Fruit fly (Drosophila melanogaster) whole organism, embryonic: Measurements from ENCODE around the gene chic.

ENCODE experiments used
- Atf3 ChIP-seq: fragments of 200-800 bp; sonication (Bioruptor generic); optimal IDR thresholded peaks from 3 replicates; lab custom pipeline; 2016; ENCODE audit warnings: missing biosample characterization, missing genetic modification characterization
- Atf6 ChIP-seq: fragments of 200-800 bp; sonication (Bioruptor generic); IDR thresholded peaks from 2 replicates; pipeline ENCODE4 v1.3.6; 2022; ENCODE audit warnings: missing biosample characterization, missing genetic modification characterization
- Awh ChIP-seq: fragments of 200-800 bp; sonication (Bioruptor generic); IDR thresholded peaks from 2 replicates; pipeline ENCODE4, ENCODE4 v1.3.6; 2022; ENCODE audit warnings: missing biosample characterization, missing genetic modification characterization
- CG10147 ChIP-seq: fragments of 200-800 bp; sonication (Bioruptor generic); optimal IDR thresholded peaks from 2 replicates; lab custom pipeline; 2019; ENCODE audit warnings: missing biosample characterization, mild to moderate bottlenecking, missing genetic modification characterization, moderate library complexity
- CG10267 ChIP-seq: fragments of 200-800 bp; sonication (Bioruptor generic); optimal IDR thresholded peaks from 2 replicates; lab custom pipeline; 2018; ENCODE audit warnings: missing biosample characterization, mild to moderate bottlenecking, missing genetic modification characterization, moderate library complexity
- CG15011 ChIP-seq: fragments of 200-800 bp; sonication (Bioruptor generic); optimal IDR thresholded peaks from 3 replicates; lab custom pipeline; 2018; ENCODE audit warnings: missing biosample characterization, mild to moderate bottlenecking, missing genetic modification characterization
- CG1529 ChIP-seq: fragments of 200-800 bp; sonication (Bioruptor generic); optimal IDR thresholded peaks from 3 replicates; lab custom pipeline; 2018; ENCODE audit warnings: missing biosample characterization, missing genetic modification characterization
- CG2712 ChIP-seq: fragments of 200-800 bp; optimal IDR thresholded peaks from 3 replicates; lab custom pipeline; 2019; ENCODE audit warnings: missing biosample characterization, mild to moderate bottlenecking, missing genetic modification characterization, moderate library complexity
- CG30020 ChIP-seq: fragments of 200-800 bp; optimal IDR thresholded peaks from 2 replicates; lab custom pipeline; 2019; ENCODE audit warnings: missing biosample characterization, mild to moderate bottlenecking, missing genetic modification characterization, moderate library complexity
- CG4404 ChIP-seq: fragments of 200-800 bp; sonication (Bioruptor generic); IDR thresholded peaks from 2 replicates; pipeline ENCODE4 v1.3.6; 2022; ENCODE audit warnings: missing biosample characterization, missing genetic modification characterization
- CG5953 ChIP-seq: fragments of 200-800 bp; sonication (Bioruptor generic); IDR thresholded peaks from 2 replicates; pipeline ENCODE4 v1.3.6; 2022; ENCODE audit warnings: missing biosample characterization, missing genetic modification characterization
- CG6813 ChIP-seq: fragments of 200-800 bp; sonication (Bioruptor generic); optimal IDR thresholded peaks from 2 replicates; lab custom pipeline; 2017; ENCODE audit warnings: missing biosample characterization, missing genetic modification characterization, mild to moderate bottlenecking, moderate library complexity, missing genetic modification reagents
- CG7556 ChIP-seq: fragments of 200-800 bp; sonication (Bioruptor generic); optimal IDR thresholded peaks from 2 replicates; lab custom pipeline; 2017; ENCODE audit warnings: missing biosample characterization, mild to moderate bottlenecking, missing genetic modification characterization
- CG8290 ChIP-seq, 3 experiments: fragments of 200-800 bp; sonication (Bioruptor generic); optimal IDR thresholded peaks; 2 replicates each; lab custom pipeline; 2016 to 2019; ENCODE audit warnings: missing biosample characterization in 3 of 3, missing genetic modification characterization in 3 of 3, mild to moderate bottlenecking in 2 of 3, moderate library complexity in 1 of 3
- CG8478 ChIP-seq: fragments of >200 bp; optimal IDR thresholded peaks from 2 replicates; lab custom pipeline; 2018
- CG8765 ChIP-seq: fragments of 200-800 bp; sonication (Bioruptor generic); IDR thresholded peaks from 2 replicates; pipeline ENCODE4 v1.3.6; 2022; ENCODE audit warnings: missing biosample characterization, missing genetic modification characterization
- CG8944 ChIP-seq: fragments of 200-800 bp; sonication (Bioruptor generic); optimal IDR thresholded peaks from 3 replicates; lab custom pipeline; 2016; ENCODE audit warnings: missing biosample characterization, missing genetic modification characterization
- CG9215 ChIP-seq: fragments of 200-800 bp; sonication (Bioruptor generic); IDR thresholded peaks from 2 replicates; pipeline ENCODE4 v1.3.6; 2022; ENCODE audit warnings: missing biosample characterization, missing genetic modification characterization
- CG9932 ChIP-seq: fragments of 200-800 bp; sonication (Bioruptor generic); IDR thresholded peaks from 2 replicates; pipeline ENCODE4 v1.3.6; 2022; ENCODE audit warnings: missing biosample characterization, missing genetic modification characterization
- Chrac-16 ChIP-seq: fragments of 200-800 bp; sonication (Bioruptor generic); optimal IDR thresholded peaks from 3 replicates; lab custom pipeline; 2016; ENCODE audit warnings: missing biosample characterization, missing genetic modification characterization
- D19A ChIP-seq: fragments of 200-800 bp; optimal IDR thresholded peaks from 3 replicates; lab custom pipeline; 2019; ENCODE audit warnings: missing biosample characterization, mild to moderate bottlenecking, missing genetic modification characterization, moderate library complexity
- Dip2 ChIP-seq: fragments of 200-800 bp; sonication (Bioruptor generic); IDR thresholded peaks from 2 replicates; pipeline ENCODE4 v1.3.6; 2022; ENCODE audit warnings: missing biosample characterization, missing genetic modification characterization
- Fer3 ChIP-seq: fragments of 200-800 bp; sonication (Bioruptor generic); optimal IDR thresholded peaks from 2 replicates; lab custom pipeline; 2018; ENCODE audit warnings: missing biosample characterization, mild to moderate bottlenecking, missing genetic modification characterization, moderate library complexity
- Hr78 ChIP-seq, 2 experiments: fragments of 200-800 bp in 1 of 2; fragments of >200 bp in 1 of 2; sonication (Bioruptor generic) in 1 of 2; optimal IDR thresholded peaks; 2 replicates each; lab custom pipeline; 2017 to 2019; ENCODE audit warnings: missing biosample characterization in 2 of 2, missing genetic modification characterization in 2 of 2, mild to moderate bottlenecking in 1 of 2, moderate library complexity in 1 of 2
- Side ChIP-seq: fragments of 200-800 bp; sonication (Bioruptor generic); optimal IDR thresholded peaks from 2 replicates; lab custom pipeline; 2016; ENCODE audit warnings: missing biosample characterization, missing genetic modification characterization
- Spps ChIP-seq: fragments of 200-800 bp; sonication (Bioruptor generic); optimal IDR thresholded peaks from 2 replicates; lab custom pipeline; 2018; ENCODE audit warnings: missing biosample characterization, mild to moderate bottlenecking, missing genetic modification characterization
- Sry-β ChIP-seq: fragments of 200-800 bp; sonication (Bioruptor generic); optimal IDR thresholded peaks from 2 replicates; lab custom pipeline; 2018; ENCODE audit warnings: missing biosample characterization, mild to moderate bottlenecking, missing genetic modification characterization, moderate library complexity
- Vsx1 ChIP-seq: fragments of 200-800 bp; sonication (Bioruptor generic); optimal IDR thresholded peaks from 2 replicates; lab custom pipeline; 2017; ENCODE audit warnings: missing biosample characterization, mild to moderate bottlenecking, missing genetic modification characterization, missing genetic modification reagents
- YL-1 ChIP-seq: fragments of 200-800 bp; sonication (Bioruptor generic); optimal IDR thresholded peaks from 3 replicates; lab custom pipeline; 2017; ENCODE audit warnings: missing biosample characterization, mild to moderate bottlenecking, missing genetic modification characterization
- aop ChIP-seq: fragments of 200-800 bp; sonication (Bioruptor generic); IDR thresholded peaks from 2 replicates; pipeline ENCODE4 v1.3.6; 2022; ENCODE audit warnings: missing biosample characterization, missing genetic modification characterization
- bsh ChIP-seq, 2 experiments: fragments of 200-800 bp; sonication (Bioruptor generic); optimal IDR thresholded peaks; 2 replicates each; lab custom pipeline; 2017 to 2018; ENCODE audit warnings: mild to moderate bottlenecking in 2 of 2, missing biosample characterization in 2 of 2, missing genetic modification characterization in 2 of 2, moderate library complexity in 1 of 2
- croc ChIP-seq: fragments of 200-800 bp; sonication (Bioruptor generic); conservative IDR thresholded peaks from 3 replicates; pipeline ENCODE4 v1.3.6; 2022; ENCODE audit warnings: missing biosample characterization, missing genetic modification characterization
- dimm ChIP-seq: fragments of 200-800 bp; sonication (Bioruptor generic); IDR thresholded peaks from 2 replicates; pipeline ENCODE4 v1.3.6; 2022; ENCODE audit warnings: missing biosample characterization, missing genetic modification characterization
- esg ChIP-seq: fragments of 200-800 bp; sonication (Bioruptor generic); conservative IDR thresholded peaks from 2 replicates; pipeline ENCODE4 v1.3.6; 2022; ENCODE audit warnings: missing biosample characterization, missing genetic modification characterization
- eyg ChIP-seq: fragments of 200-800 bp; sonication (Bioruptor generic); optimal IDR thresholded peaks from 3 replicates; lab custom pipeline; 2016; ENCODE audit warnings: missing biosample characterization, missing genetic modification characterization
- hbn ChIP-seq: fragments of 200-800 bp; sonication (Bioruptor generic); IDR thresholded peaks from 2 replicates; pipeline ENCODE4 v1.3.6; 2022; ENCODE audit warnings: missing biosample characterization, missing genetic modification characterization; ENCODE audit not compliant: partially characterized antibody
- hth ChIP-seq: fragments of >200 bp; optimal IDR thresholded peaks from 2 replicates; lab custom pipeline; 2017; ENCODE audit warnings: inconsistent platforms
- kah ChIP-seq: fragments of 200-800 bp; sonication (Bioruptor generic); optimal IDR thresholded peaks from 2 replicates; lab custom pipeline; 2018; ENCODE audit warnings: missing biosample characterization, mild to moderate bottlenecking, missing genetic modification characterization
- knrl ChIP-seq: fragments of 200-800 bp; sonication (Bioruptor generic); IDR thresholded peaks from 3 replicates; pipeline ENCODE4 v1.3.6; 2022; ENCODE audit warnings: missing biosample characterization, missing genetic modification characterization; ENCODE audit not compliant: partially characterized antibody
- odd ChIP-seq: fragments of 200-800 bp; sonication (Bioruptor generic); optimal IDR thresholded peaks from 2 replicates; lab custom pipeline; 2017; ENCODE audit warnings: missing biosample characterization, mild to moderate bottlenecking, missing genetic modification characterization
- phol ChIP-seq: fragments of 200-800 bp; sonication (Bioruptor generic); optimal IDR thresholded peaks from 3 replicates; lab custom pipeline; 2018; ENCODE audit warnings: missing biosample characterization, mild to moderate bottlenecking, missing genetic modification characterization, moderate library complexity
- pum ChIP-seq: fragments of 200-800 bp; sonication (Bioruptor generic); optimal IDR thresholded peaks from 2 replicates; lab custom pipeline; 2016; ENCODE audit warnings: missing biosample characterization, missing genetic modification characterization
- run ChIP-seq: fragments of 200-800 bp; sonication (Bioruptor generic); optimal IDR thresholded peaks from 3 replicates; lab custom pipeline; 2018; ENCODE audit warnings: missing biosample characterization, mild to moderate bottlenecking, missing genetic modification characterization
- salm ChIP-seq: fragments of 200-800 bp; sonication (Bioruptor generic); optimal IDR thresholded peaks from 2 replicates; lab custom pipeline; 2018; ENCODE audit warnings: missing biosample characterization, mild to moderate bottlenecking, missing genetic modification characterization
- tgo ChIP-seq: fragments of 200-800 bp; sonication (Bioruptor generic); IDR thresholded peaks from 3 replicates; pipeline ENCODE4 v1.3.6; 2022; ENCODE audit warnings: missing biosample characterization, missing genetic modification characterization
- tup ChIP-seq: fragments of 200-800 bp; sonication (Bioruptor generic); optimal IDR thresholded peaks from 2 replicates; lab custom pipeline; 2016; ENCODE audit warnings: missing biosample characterization, mild to moderate bottlenecking, missing genetic modification characterization, moderate library complexity
- z ChIP-seq: fragments of 200-800 bp; sonication (Bioruptor generic); IDR thresholded peaks from 3 replicates; pipeline ENCODE4 v1.3.6; 2022; ENCODE audit warnings: missing biosample characterization, missing genetic modification characterization
- zfh1 ChIP-seq: fragments of 200-800 bp; sonication (Bioruptor generic); IDR thresholded peaks from 3 replicates; pipeline ENCODE4 v1.3.6; 2022; ENCODE audit warnings: missing biosample characterization, missing genetic modification characterization

chic gene

dm6 chr2L:5943229-5944078 lies 37.4 kb downstream of the chic start, which contains the start of the genes Sfp26Ad and Gpdh1 (continued):
- TF ChIP-seq CG8765 (GFP tag; lab: Robert Waterston, UW) (no peak), pum (peak; percentile 72), knrl (GFP tag; lab: Robert Waterston, UW) (peak; percentile 50; the same call in 1 of the 3 replicates), run (tag; lab: Kevin White, UChicago) (peak; percentile 40), Dip2 (no peak), eyg (GFP tag; lab: Kevin White, UChicago) (peak; percentile 71), Atf3 (GFP tag; lab: Kevin White, UChicago) (peak; percentile 40), CG8944 (peak; percentile 61), kah (GFP tag; lab: Kevin White, UChicago) (peak; percentile 1), CG1529 (GFP tag; lab: Kevin White, UChicago) (peak; percentile 41), CG4404 (GFP tag; lab: Robert Waterston, UW) (peak; percentile 32; the same call in 1 of the 2 replicates), CG9215 (GFP tag; lab: Robert Waterston, UW) (peak; percentile 62), Fer3 (peak; percentile 61), aop (GFP tag; lab: Robert Waterston, UW) (no peak), Sry-β (GFP tag; lab: Kevin White, UChicago) (no peak), Awh (GFP tag; lab: Robert Waterston, UW) (peak; percentile 62; the same call in 1 of the 2 replicates), phol (tag; lab: Kevin White, UChicago) (peak; percentile 50), YL-1 (GFP tag; lab: Kevin White, UChicago) (peak; percentile 23), Hr78 (GFP tag; optimal IDR thresholded peaks at IDR 0.05; lab: Kevin White, UChicago) (no peak), salm (peak; percentile 60), Side (GFP tag; lab: Kevin White, UChicago) (peak; percentile 79), croc (GFP tag; lab: Robert Waterston, UW) (0 out of 3 replicates have a peak, but pooled peaks have one; percentile 17), Spps (tag; lab: Kevin White, UChicago) (peak; percentile 11), CG8478 (lab: Kevin White, UChicago) (no peak), bsh (GFP tag; optimal IDR thresholded peaks at IDR 0.05; lab: Kevin White, UChicago) (peak; percentile 39 to 62), D19A (peak; percentile 25), Atf6 (peak; percentile 70), dimm (GFP tag; lab: Robert Waterston, UW) (no peak), CG5953 (GFP tag; lab: Robert Waterston, UW) (peak; percentile 44; the same call in 1 of the 2 replicates), esg (GFP tag; lab: Robert Waterston, UW) (peak; percentile 28; the same call in 1 of the 2 replicates), tgo (GFP tag; lab: Robert Waterston, UW) (peak; percentile 44; the same call in 2 of the 3 replicates), CG30020 (peak; percentile 47), hbn (GFP tag; lab: Robert Waterston, UW) (no peak; the same call in 1 of the 2 replicates), CG10267 (tag; lab: Kevin White, UChicago) (peak; percentile 98), tup (peak; percentile 69), odd (GFP tag; lab: Kevin White, UChicago) (no peak), CG9932 (GFP tag; lab: Robert Waterston, UW) (peak; percentile 92), CG7556 (GFP tag; lab: Kevin White, UChicago) (peak; percentile 78), zfh1 (GFP tag; lab: Robert Waterston, UW) (peak; percentile 75; the same call in 2 of the 3 replicates), hth (lab: Kevin White, UChicago) (no peak), CG8290 (GFP tag; optimal IDR thresholded peaks at IDR 0.05; lab: Kevin White, UChicago) (peak; percentile 68), CG8290 (tag; optimal IDR thresholded peaks at IDR 0.05; lab: Kevin White, UChicago) (peak in 1 of 2 experiments; percentile 92), Vsx1 (GFP tag; lab: Kevin White, UChicago) (peak; percentile 23), Chrac-16 (GFP tag; lab: Kevin White, UChicago) (peak; percentile 76), CG15011 (GFP tag; lab: Kevin White, UChicago) (peak; percentile 12), CG10147 (GFP tag; lab: Kevin White, UChicago) (peak; percentile 52), CG6813 (GFP tag; lab: Kevin White, UChicago) (no peak), z (GFP tag; lab: Robert Waterston, UW) (0 out of 3 replicates have a peak, but pooled peaks have one; percentile 22), CG2712 (tag; lab: Kevin White, UChicago) (peak; percentile 68)
